Fruit fly (Drosophila melanogaster) whole organism, wandering third instar larva: ENCODE data around the gene Usp5.

Experiments used
- Abd-B ChIP-seq: fragments of >200 bp; optimal IDR thresholded peaks from 2 replicates; lab custom pipeline; 2017; ENCODE audit warnings: missing biosample characterization, missing genetic modification characterization
- CG32264 ChIP-seq: fragments of 200-800 bp; sonication (Bioruptor generic); optimal IDR thresholded peaks from 2 replicates; lab custom pipeline; 2016; ENCODE audit warnings: missing biosample characterization, missing genetic modification characterization
- CG9705 ChIP-seq: fragments of 200-800 bp; sonication (Bioruptor generic); optimal IDR thresholded peaks from 2 replicates; lab custom pipeline; 2018; ENCODE audit warnings: missing biosample characterization, mild to moderate bottlenecking, missing genetic modification characterization
- CrebA ChIP-seq: fragments of 200-800 bp; sonication (Bioruptor generic); optimal IDR thresholded peaks from 2 replicates; lab custom pipeline; 2016; ENCODE audit warnings: missing biosample characterization, mild to moderate bottlenecking, missing genetic modification characterization, borderline replicate concordance
- Dfd ChIP-seq: fragments of >200 bp; optimal IDR thresholded peaks from 2 replicates; lab custom pipeline; 2017; ENCODE audit warnings: missing biosample characterization, missing genetic modification characterization
- Dif ChIP-seq: fragments of 200-275, 200-300 bp; sonication (Bioruptor generic); optimal IDR thresholded peaks from 2 replicates; lab custom pipeline; 2018; ENCODE audit warnings: missing biosample characterization, missing genetic modification characterization; ENCODE audit not compliant: partially characterized antibody
- GATAd ChIP-seq: sonication (Bioruptor generic); optimal IDR thresholded peaks from 2 replicates; lab custom pipeline; 2016; ENCODE audit warnings: missing biosample characterization, missing genetic modification characterization
- HLH106 ChIP-seq: fragments of 200-800 bp; optimal IDR thresholded peaks from 3 replicates; lab custom pipeline; 2019; ENCODE audit warnings: missing biosample characterization, mild to moderate bottlenecking, missing genetic modification characterization, moderate library complexity
- Hnf4 ChIP-seq: fragments of 200-800 bp; sonication (Bioruptor generic); optimal IDR thresholded peaks from 2 replicates; lab custom pipeline; 2016; ENCODE audit warnings: missing biosample characterization, mild to moderate bottlenecking, missing genetic modification characterization
- Hr78 ChIP-seq: fragments of >200 bp; optimal IDR thresholded peaks from 2 replicates; lab custom pipeline; 2017; ENCODE audit warnings: missing biosample characterization, missing genetic modification characterization
- Hr83 ChIP-seq: fragments of 200-300 bp; sonication (Bioruptor generic); optimal IDR thresholded peaks from 2 replicates; lab custom pipeline; 2016; ENCODE audit warnings: missing biosample characterization, mild to moderate bottlenecking, missing genetic modification characterization, moderate library complexity; ENCODE audit not compliant: poor library complexity, severe bottlenecking
- Jra ChIP-seq: sonication (Bioruptor generic); optimal IDR thresholded peaks from 2 replicates; lab custom pipeline; 2016; ENCODE audit warnings: missing biosample characterization, missing genetic modification characterization
- Mio ChIP-seq: sonication (Bioruptor generic); optimal IDR thresholded peaks from 2 replicates; lab custom pipeline; 2016; ENCODE audit warnings: missing biosample characterization, missing genetic modification characterization
- Myc ChIP-seq: fragments of >200 bp; optimal IDR thresholded peaks from 2 replicates; lab custom pipeline; 2017
- N ChIP-seq: fragments of >200 bp; optimal IDR thresholded peaks from 2 replicates; lab custom pipeline; 2018; ENCODE audit warnings: missing biosample characterization, missing external identifiers, missing genetic modification characterization
- OdsH ChIP-seq: fragments of 200-800 bp; sonication (Bioruptor generic); optimal IDR thresholded peaks from 2 replicates; lab custom pipeline; 2016; ENCODE audit warnings: missing biosample characterization, mild to moderate bottlenecking, missing genetic modification characterization
- Rel ChIP-seq, 2 experiments: fragments of 200-800 bp; sonication (Bioruptor generic) in 1 of 2; optimal IDR thresholded peaks; 2 replicates in 1 of 2; 3 replicates in 1 of 2; lab custom pipeline; 2016 to 2019; ENCODE audit warnings: mild to moderate bottlenecking in 2 of 2, missing biosample characterization in 2 of 2, missing genetic modification characterization in 2 of 2, moderate library complexity in 1 of 2
- Sp1 ChIP-seq: fragments of 200-800 bp; sonication (Bioruptor generic); optimal IDR thresholded peaks from 3 replicates; lab custom pipeline; 2019; ENCODE audit warnings: missing biosample characterization, mild to moderate bottlenecking, missing genetic modification characterization, moderate library complexity
- Vsx2 ChIP-seq: fragments of 200-300, 225-300 bp; sonication (Bioruptor generic); optimal IDR thresholded peaks from 2 replicates; lab custom pipeline; 2018; ENCODE audit warnings: missing biosample characterization, missing genetic modification characterization; ENCODE audit not compliant: partially characterized antibody
- br ChIP-seq: fragments of 200-800 bp; sonication (Bioruptor generic); optimal IDR thresholded peaks from 2 replicates; lab custom pipeline; 2016; ENCODE audit warnings: missing biosample characterization, missing genetic modification characterization
- brk ChIP-seq: fragments of 200-800 bp; sonication (Bioruptor generic); optimal IDR thresholded peaks from 2 replicates; lab custom pipeline; 2016; ENCODE audit warnings: missing biosample characterization, mild to moderate bottlenecking, missing genetic modification characterization
- dl ChIP-seq, 2 experiments: fragments of 175-275, 200-275 bp in 1 of 2; fragments of 200-275 bp in 1 of 2; sonication (Bioruptor generic); optimal IDR thresholded peaks; lab custom pipeline; 2018; ENCODE audit warnings: mild to moderate bottlenecking in 2 of 2, missing biosample characterization in 2 of 2, missing genetic modification characterization in 2 of 2, moderate library complexity in 2 of 2; ENCODE audit not compliant: partially characterized antibody in 2 of 2, insufficient read depth in 1 of 2
- dmrt93B ChIP-seq: fragments of 200-800 bp; sonication (Bioruptor generic); optimal IDR thresholded peaks from 2 replicates; lab custom pipeline; 2018; ENCODE audit warnings: missing biosample characterization, mild to moderate bottlenecking, missing genetic modification characterization
- dsf ChIP-seq: sonication (Bioruptor generic); optimal IDR thresholded peaks from 2 replicates; lab custom pipeline; 2016; ENCODE audit warnings: missing biosample characterization, missing genetic modification characterization, borderline replicate concordance
- ey ChIP-seq: fragments of 200-800 bp; sonication (Bioruptor generic); optimal IDR thresholded peaks from 2 replicates; lab custom pipeline; 2016; ENCODE audit warnings: missing biosample characterization, missing genetic modification characterization
- foxo ChIP-seq, 2 experiments: fragments of 200-800 bp; sonication (Bioruptor generic); optimal IDR thresholded peaks; 2 replicates in 1 of 2; 3 replicates in 1 of 2; lab custom pipeline; 2016 to 2017; ENCODE audit warnings: missing biosample characterization in 2 of 2, missing genetic modification characterization in 2 of 2
- fru ChIP-seq: fragments of 200-800 bp; sonication (Bioruptor generic); optimal IDR thresholded peaks from 3 replicates; lab custom pipeline; 2016; ENCODE audit warnings: missing biosample characterization, mild to moderate bottlenecking, missing genetic modification characterization
- h ChIP-seq: fragments of 200-800 bp; sonication (Bioruptor generic); optimal IDR thresholded peaks from 3 replicates; lab custom pipeline; 2016; ENCODE audit warnings: missing biosample characterization, mild to moderate bottlenecking, missing genetic modification characterization
- jim ChIP-seq: fragments of 175-275, 200-325 bp; sonication (Bioruptor generic); optimal IDR thresholded peaks from 2 replicates; lab custom pipeline; 2016; ENCODE audit warnings: missing biosample characterization, mild to moderate bottlenecking, missing genetic modification characterization
- lola ChIP-seq: fragments of >200 bp; optimal IDR thresholded peaks from 2 replicates; lab custom pipeline; 2017; ENCODE audit warnings: missing biosample characterization, missing genetic modification characterization
- pan ChIP-seq: fragments of >200 bp; optimal IDR thresholded peaks from 2 replicates; lab custom pipeline; 2017
- psq ChIP-seq: fragments of 200-800 bp; sonication (Bioruptor generic); optimal IDR thresholded peaks from 3 replicates; lab custom pipeline; 2017; ENCODE audit warnings: missing biosample characterization, mild to moderate bottlenecking, missing genetic modification characterization, moderate library complexity
- rgr ChIP-seq: fragments of 200-800 bp; sonication (Bioruptor generic); optimal IDR thresholded peaks from 3 replicates; lab custom pipeline; 2016; ENCODE audit warnings: missing biosample characterization, mild to moderate bottlenecking, missing genetic modification characterization
- sage ChIP-seq: fragments of 200-800 bp; sonication (Bioruptor generic); optimal IDR thresholded peaks from 2 replicates; lab custom pipeline; 2016; ENCODE audit warnings: missing biosample characterization, mild to moderate bottlenecking, missing genetic modification characterization
- sv ChIP-seq: fragments of 200-800 bp; sonication (Bioruptor generic); optimal IDR thresholded peaks from 3 replicates; lab custom pipeline; 2016; ENCODE audit warnings: missing biosample characterization, missing genetic modification characterization
- tai ChIP-seq: sonication (Bioruptor generic); optimal IDR thresholded peaks from 2 replicates; lab custom pipeline; 2016; ENCODE audit warnings: missing biosample characterization, missing genetic modification characterization
- usp ChIP-seq: fragments of >200 bp; optimal IDR thresholded peaks from 2 replicates; lab custom pipeline; 2017; ENCODE audit warnings: missing biosample characterization, missing genetic modification characterization
- woc ChIP-seq: sonication (Bioruptor generic); optimal IDR thresholded peaks from 2 replicates; lab custom pipeline; 2016; ENCODE audit warnings: missing biosample characterization, mild to moderate bottlenecking, missing genetic modification characterization

The Usp5 gene

DNA sequence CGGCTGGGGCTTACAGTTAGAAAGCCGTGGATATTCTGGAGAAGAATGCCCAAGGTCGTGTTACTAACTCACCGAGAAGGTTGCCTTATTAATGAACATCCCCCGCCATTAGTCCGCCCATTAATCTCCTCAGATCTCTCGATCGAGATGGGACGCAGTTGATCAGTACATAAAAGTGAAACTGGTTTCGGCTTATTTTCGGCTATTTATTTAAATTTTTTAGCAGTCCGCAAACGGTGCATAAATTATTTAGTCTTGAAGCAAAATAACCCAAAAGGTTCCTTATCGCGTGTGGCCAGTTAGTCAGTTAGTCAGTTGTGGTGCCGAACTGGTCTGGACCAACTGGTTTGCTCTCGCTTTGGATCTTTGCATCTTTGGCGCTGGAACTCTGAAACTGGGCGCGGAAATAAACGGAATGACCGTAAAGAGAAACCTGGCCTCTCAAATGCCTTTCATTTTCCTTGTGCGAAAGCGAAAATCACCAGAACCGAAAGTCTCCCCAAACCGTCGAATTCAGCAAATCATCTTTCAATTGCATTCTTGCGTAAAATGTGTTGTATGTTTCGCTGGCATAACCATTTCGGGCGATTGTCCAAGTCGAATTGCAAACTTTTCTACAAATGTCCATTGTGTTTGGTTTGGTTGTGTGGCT, 49.3 kb downstream of the Usp5 start:
- TF ChIP-seq Hr83 (GFP tag; lab: Kevin White, UChicago) = no peak
- no peak for TF ChIP-seq Myc

DNA sequence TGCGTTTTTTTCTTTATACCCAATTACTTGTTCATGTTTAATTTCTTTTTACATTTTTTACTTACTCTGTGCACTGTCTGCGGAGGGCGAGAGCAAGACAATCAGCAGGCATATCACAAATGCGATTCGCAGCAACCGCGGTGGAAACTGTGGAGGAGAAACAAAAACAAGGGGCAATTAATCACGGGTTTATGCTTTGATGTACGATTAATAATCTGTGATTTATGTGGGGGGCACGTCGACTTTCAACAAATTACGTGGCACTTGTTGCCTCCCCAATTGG, 50.6 kb downstream of the Usp5 start:
- TF ChIP-seq CG32264 (GFP tag; lab: Kevin White, UChicago) (no peak), jim (no peak), HLH106 (no peak), brk (GFP tag; lab: Kevin White, UChicago) (no peak)

DNA sequence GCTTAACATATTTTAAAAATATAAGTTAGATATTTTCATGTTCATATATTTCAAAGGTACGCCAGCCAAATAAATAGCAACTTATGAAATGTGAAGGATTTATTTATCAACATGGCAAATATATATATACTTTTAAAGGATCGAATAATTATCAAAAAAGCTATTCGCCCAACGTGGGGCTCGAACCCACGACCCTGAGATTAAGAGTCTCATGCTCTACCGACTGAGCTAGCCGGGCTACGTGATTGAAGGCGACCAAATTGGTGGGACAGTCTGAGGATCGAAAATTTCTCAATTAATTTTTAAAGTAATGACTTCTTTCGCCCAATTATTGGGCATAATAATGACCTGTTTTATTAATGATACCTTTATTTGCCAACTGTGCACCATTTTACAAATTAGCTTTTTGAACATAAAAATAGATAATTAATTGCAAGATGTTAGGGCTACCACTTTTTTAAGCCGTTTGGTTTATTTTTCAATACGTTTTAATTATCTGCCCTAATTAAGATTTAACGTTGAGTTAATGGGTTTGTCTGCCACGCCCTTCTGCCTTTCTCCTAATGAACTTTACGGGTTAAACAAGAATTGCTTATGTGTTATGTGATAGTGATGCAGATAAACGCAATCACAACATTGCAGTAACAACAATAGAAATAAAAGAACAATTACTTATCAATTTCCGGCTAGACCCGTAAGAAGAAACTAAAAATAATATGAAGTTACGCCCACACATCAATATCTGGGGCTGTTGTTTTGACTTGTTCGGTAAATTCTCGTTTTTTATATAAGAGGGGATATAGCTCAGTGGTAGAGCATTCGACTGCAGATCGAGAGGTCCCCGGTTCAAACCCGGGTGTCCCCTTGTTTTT, 51.2 kb downstream of the Usp5 start:
- no peak for TF ChIP-seq brk (GFP tag; lab: Kevin White, UChicago)
- TF ChIP-seq OdsH (GFP tag; lab: Kevin White, UChicago) = no peak
- peak; percentile 1 for TF ChIP-seq CrebA (GFP tag; lab: Kevin White, UChicago)
- peak; percentile 22 for TF ChIP-seq Dif (GFP tag; lab: Kevin White, UChicago)

DNA sequence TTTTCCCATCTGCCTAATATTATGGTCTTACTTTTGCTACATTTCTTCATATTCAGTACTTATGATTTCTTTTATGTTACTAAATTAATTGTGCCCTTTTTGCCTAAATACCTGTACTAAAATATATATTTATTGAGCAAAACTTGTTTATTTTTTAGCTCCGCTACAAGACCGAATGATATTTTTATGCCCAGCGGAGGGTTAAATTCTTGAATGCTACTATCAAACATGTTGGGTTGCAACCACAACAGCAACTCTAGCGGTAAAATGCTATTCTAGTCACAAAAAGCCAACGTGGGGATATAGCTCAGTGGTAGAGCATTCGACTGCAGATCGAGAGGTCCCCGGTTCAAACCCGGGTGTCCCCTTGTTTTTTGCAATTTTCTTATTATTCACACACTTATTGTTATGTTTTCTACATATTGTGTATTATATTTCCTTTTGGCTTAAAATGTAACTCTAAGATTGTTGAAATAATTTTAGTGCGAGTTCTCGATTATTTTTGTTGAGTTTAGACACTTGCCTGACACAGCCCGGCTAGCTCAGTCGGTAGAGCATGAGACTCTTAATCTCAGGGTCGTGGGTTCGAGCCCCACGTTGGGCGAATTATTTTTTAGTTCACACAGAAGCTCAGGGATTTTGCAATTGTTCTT, 52.0 kb downstream of the Usp5 start:
- no peak for TF ChIP-seq tai (GFP tag; lab: Kevin White, UChicago)
- peak in 1 of 2 experiments; percentile 59 for TF ChIP-seq foxo (GFP tag; optimal IDR thresholded peaks at IDR 0.05; lab: Kevin White, UChicago)
- TF ChIP-seq ey (GFP tag; lab: Kevin White, UChicago) = peak; percentile 19
- TF ChIP-seq brk (GFP tag; lab: Kevin White, UChicago) = peak; percentile 19
- no peak for TF ChIP-seq Jra
- TF ChIP-seq GATAd = no peak
- TF ChIP-seq CG32264 (GFP tag; lab: Kevin White, UChicago) = no peak
- no peak for TF ChIP-seq CrebA (GFP tag; lab: Kevin White, UChicago)
- TF ChIP-seq woc (GFP tag; lab: Kevin White, UChicago) = no peak
- no peak for TF ChIP-seq Hr83 (GFP tag; lab: Kevin White, UChicago)
- TF ChIP-seq Hr78 (GFP tag; lab: Kevin White, UChicago) = no peak
- peak; percentile 54 for TF ChIP-seq HLH106
- TF ChIP-seq Hnf4 = no peak
- no peak for TF ChIP-seq CG9705 (GFP tag; lab: Kevin White, UChicago)
- peak; percentile 55 for TF ChIP-seq fru
- no peak for TF ChIP-seq Mio (GFP tag; lab: Kevin White, UChicago)
- no peak for TF ChIP-seq dmrt93B (GFP tag; lab: Kevin White, UChicago)
- TF ChIP-seq sv (GFP tag; lab: Kevin White, UChicago) = no peak
- TF ChIP-seq Myc = no peak
- no peak for TF ChIP-seq N (GFP tag; lab: Kevin White, UChicago)
- TF ChIP-seq Sp1 (GFP tag; lab: Kevin White, UChicago) = peak; percentile 49
- peak; percentile 14 for TF ChIP-seq br (GFP tag; lab: Kevin White, UChicago)
- no peak for TF ChIP-seq psq (GFP tag; lab: Kevin White, UChicago)
- TF ChIP-seq dsf (GFP tag; lab: Kevin White, UChicago) = no peak
- peak; percentile 46 for TF ChIP-seq rgr (GFP tag; lab: Kevin White, UChicago)
- no peak for TF ChIP-seq lola (GFP tag; lab: Kevin White, UChicago)
- TF ChIP-seq Vsx2 = no peak
- no peak for TF ChIP-seq Dfd (GFP tag; lab: Kevin White, UChicago)
- no peak for TF ChIP-seq Dif (GFP tag; lab: Kevin White, UChicago)
- TF ChIP-seq pan (lab: Kevin White, UChicago) = no peak
- peak; percentile 21 for TF ChIP-seq sage (GFP tag; lab: Kevin White, UChicago)
- no peak for TF ChIP-seq dl (GFP tag; optimal IDR thresholded peaks at IDR 0.05; lab: Kevin White, UChicago; ENCODE audit: insufficient read depth in 1 of 2, partially characterized antibody in 2 of 2)
- no peak for TF ChIP-seq Abd-B
- peak; percentile 25 for TF ChIP-seq OdsH (GFP tag; lab: Kevin White, UChicago)
- no peak for TF ChIP-seq Rel (GFP tag; optimal IDR thresholded peaks at IDR 0.05; lab: Kevin White, UChicago)
- TF ChIP-seq Rel (tag; optimal IDR thresholded peaks at IDR 0.05; lab: Kevin White, UChicago) = no peak
- TF ChIP-seq h (GFP tag; lab: Kevin White, UChicago) = peak; percentile 20
- TF ChIP-seq usp (GFP tag; lab: Kevin White, UChicago) = no peak
- TF ChIP-seq jim = no peak
